Fruit fly (Drosophila melanogaster): ENCODE measurements around the gene CG13850.

CG13850 gene

DNA sequence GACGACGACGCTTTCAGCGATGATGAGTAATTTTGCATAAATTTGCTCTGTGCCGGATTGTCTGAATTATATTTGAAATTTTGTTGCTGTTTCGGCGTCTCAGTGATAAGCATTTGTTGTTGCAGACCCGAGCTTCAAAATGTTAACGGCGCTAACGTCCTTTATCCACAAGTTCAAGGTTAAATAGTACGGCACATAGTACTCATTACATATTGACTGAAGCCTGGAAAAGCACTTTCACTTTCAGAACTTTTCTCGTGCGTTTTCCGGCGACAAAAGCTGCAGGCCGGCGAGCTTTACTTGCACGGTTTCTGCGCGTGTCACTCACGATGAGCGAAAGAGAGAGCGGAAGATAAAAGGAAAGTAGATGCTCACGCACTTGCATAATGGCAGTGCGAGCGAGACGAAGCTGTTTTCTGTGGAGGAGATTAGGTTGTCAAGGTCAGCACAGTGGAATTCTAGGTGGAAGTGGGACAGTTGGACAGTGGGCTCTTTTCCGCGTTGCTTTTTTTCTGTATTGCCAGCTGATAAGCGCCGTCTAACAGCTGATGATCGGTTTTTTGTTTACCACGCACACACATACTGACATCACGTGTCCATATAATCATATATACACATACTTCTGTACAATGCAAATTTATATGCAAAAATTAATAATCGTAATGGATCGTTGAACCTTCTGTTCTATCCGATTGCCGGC is 42.5 kb downstream of the CG13850 start:
- no peak for TF ChIP-seq CG32264 (GFP tag; optimal IDR thresholded peaks at IDR 0.05)
- TF ChIP-seq dsf (GFP tag; optimal IDR thresholded peaks at IDR 0.05; ENCODE audit: borderline replicate concordance): no peak
- no peak for TF ChIP-seq HLH106 (tag; optimal IDR thresholded peaks at IDR 0.05)
- no peak for TF ChIP-seq sv (GFP tag; optimal IDR thresholded peaks at IDR 0.05)
- TF ChIP-seq sage (GFP tag; optimal IDR thresholded peaks at IDR 0.05): no peak
- no peak for TF ChIP-seq dmrt93B (GFP tag; optimal IDR thresholded peaks at IDR 0.05)
- TF ChIP-seq jim (GFP tag; optimal IDR thresholded peaks at IDR 0.05): no peak
- no peak for TF ChIP-seq Hnf4 (GFP tag; optimal IDR thresholded peaks at IDR 0.05)
- TF ChIP-seq fru (GFP tag; optimal IDR thresholded peaks at IDR 0.05): no peak
- TF ChIP-seq foxo (GFP tag; optimal IDR thresholded peaks at IDR 0.05): no peak
- no peak for TF ChIP-seq Jra (GFP tag; optimal IDR thresholded peaks at IDR 0.05)
- TF ChIP-seq h (GFP tag; optimal IDR thresholded peaks at IDR 0.05): no peak
- no peak for TF ChIP-seq Rel (GFP tag; optimal IDR thresholded peaks at IDR 0.05)
- TF ChIP-seq Rel (tag; optimal IDR thresholded peaks at IDR 0.05): no peak
- TF ChIP-seq usp (GFP tag; optimal IDR thresholded peaks at IDR 0.05): no peak

DNA sequence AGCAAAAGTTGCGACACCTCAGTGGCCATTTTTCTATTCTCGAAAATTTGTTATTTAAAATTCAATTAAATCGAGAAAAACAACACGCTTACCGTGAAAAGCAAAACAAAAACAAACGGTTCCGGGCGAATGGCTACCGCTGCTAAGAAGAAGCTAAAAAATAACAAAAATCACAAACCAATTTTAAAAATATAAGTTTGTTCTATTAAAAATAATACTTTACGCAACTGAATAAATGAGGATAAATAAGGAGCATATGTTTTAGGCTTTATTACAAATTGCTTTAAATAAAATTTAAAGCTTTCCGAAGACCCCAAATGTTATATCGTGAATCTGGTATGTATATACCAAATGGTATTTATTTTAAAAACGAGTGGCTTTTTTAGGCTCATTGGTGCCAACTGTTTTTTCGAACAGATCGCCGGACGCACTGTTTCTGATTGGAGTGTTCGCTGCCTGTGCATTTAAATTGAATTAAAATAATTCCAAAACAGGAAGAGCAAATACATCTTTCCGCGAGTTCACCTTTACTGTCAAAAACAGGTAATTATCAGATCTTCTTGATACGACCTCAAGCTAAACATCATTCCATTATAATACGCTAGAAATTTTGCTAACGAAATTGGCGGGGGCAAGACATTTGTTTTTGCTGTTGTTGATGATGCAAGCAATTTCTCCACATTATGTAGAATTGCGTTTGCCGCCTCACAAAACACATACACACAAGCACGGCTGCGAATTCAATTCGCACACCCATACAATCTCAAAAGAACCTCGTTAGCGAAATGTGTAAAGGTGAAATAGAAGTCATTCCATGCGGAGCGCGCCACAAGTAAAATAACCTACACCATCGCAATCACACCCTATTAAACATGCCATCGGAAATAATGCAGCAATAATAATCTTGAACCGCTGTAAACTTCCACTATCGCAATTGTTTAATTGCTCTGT is 43.3 kb downstream of the CG13850 start, which contains the start of the genes Polr3F and PyK:
TSS of gene Polr3F (minus strand) at position 248 of the 951 bp plus-strand sequence.
TSS of gene PyK (plus strand) at position 411 of the 951 bp plus-strand sequence.
- TF ChIP-seq sv (GFP tag; optimal IDR thresholded peaks at IDR 0.05) (peak; percentile 50), rgr (GFP tag; optimal IDR thresholded peaks at IDR 0.05) (peak; percentile 8), h (GFP tag; optimal IDR thresholded peaks at IDR 0.05) (peak; percentile 46), Abd-B (GFP tag; optimal IDR thresholded peaks at IDR 0.05) (no peak), CG9705 (GFP tag; optimal IDR thresholded peaks at IDR 0.05) (peak; percentile 12), HLH106 (tag; optimal IDR thresholded peaks at IDR 0.05) (peak; percentile 28), Hnf4 (GFP tag; optimal IDR thresholded peaks at IDR 0.05) (peak; percentile 37), dsf (GFP tag; optimal IDR thresholded peaks at IDR 0.05; ENCODE audit: borderline replicate concordance) (peak; percentile 53), ey (GFP tag; optimal IDR thresholded peaks at IDR 0.05) (peak; percentile 28), OdsH (GFP tag; optimal IDR thresholded peaks at IDR 0.05) (peak; percentile 14), Jra (GFP tag; optimal IDR thresholded peaks at IDR 0.05) (peak; percentile 19), Rel (GFP tag; optimal IDR thresholded peaks at IDR 0.05) (no peak), Rel (tag; optimal IDR thresholded peaks at IDR 0.05) (peak; percentile 10), Mio (GFP tag; optimal IDR thresholded peaks at IDR 0.05) (no peak), brk (GFP tag; optimal IDR thresholded peaks at IDR 0.05) (no peak), pan (optimal IDR thresholded peaks at IDR 0.05) (no peak), Hr78 (GFP tag; optimal IDR thresholded peaks at IDR 0.05) (no peak), Sp1 (GFP tag; optimal IDR thresholded peaks at IDR 0.05) (peak; percentile 31), Vsx2 (GFP tag; optimal IDR thresholded peaks at IDR 0.05; ENCODE audit: partially characterized antibody) (no peak), foxo (GFP tag; optimal IDR thresholded peaks at IDR 0.05) (peak in 1 of 2 experiments; percentile 42), Myc (optimal IDR thresholded peaks at IDR 0.05) (peak; percentile 0), woc (GFP tag; optimal IDR thresholded peaks at IDR 0.05) (no peak), Dif (GFP tag; optimal IDR thresholded peaks at IDR 0.05; ENCODE audit: partially characterized antibody) (no peak), Hr83 (GFP tag; optimal IDR thresholded peaks at IDR 0.05; ENCODE audit: poor library complexity, severe bottlenecking) (no peak), N (GFP tag; optimal IDR thresholded peaks at IDR 0.05) (no peak)

DNA sequence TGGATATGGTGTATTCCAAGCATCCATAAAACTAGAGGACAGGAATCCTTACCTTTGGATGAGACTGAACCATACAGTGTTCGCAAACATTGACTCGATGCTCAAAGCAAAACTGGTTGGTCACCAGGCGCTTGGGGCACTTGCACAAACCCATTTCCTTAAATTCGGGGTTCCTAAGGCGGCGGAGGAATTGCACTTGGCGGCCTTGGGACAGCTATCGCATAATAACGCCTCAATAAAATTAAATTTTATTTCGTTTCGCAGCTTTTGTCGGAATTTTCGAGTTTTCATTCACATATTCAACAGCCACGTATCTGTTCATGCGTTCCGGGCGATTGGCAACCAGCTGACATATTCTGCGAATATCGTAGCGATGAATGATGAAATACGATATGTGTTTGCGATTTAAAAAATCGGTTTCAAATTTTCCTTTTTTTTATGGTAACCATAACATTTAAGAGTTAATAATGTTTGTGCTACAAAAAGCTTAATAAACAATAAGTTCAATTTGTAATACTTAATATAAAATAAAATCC is 45.0 kb downstream of the CG13850 start, which contains the start of gene CG5382:
TSS of gene CG5382 (minus strand) at position 324 of the 536 bp plus-strand sequence.
- TF ChIP-seq Dif (GFP tag; optimal IDR thresholded peaks at IDR 0.05; ENCODE audit: partially characterized antibody) (peak; percentile 85), sage (GFP tag; optimal IDR thresholded peaks at IDR 0.05) (peak; percentile 39), Myc (optimal IDR thresholded peaks at IDR 0.05) (peak; percentile 48), CG9705 (GFP tag; optimal IDR thresholded peaks at IDR 0.05) (no peak), OdsH (GFP tag; optimal IDR thresholded peaks at IDR 0.05) (no peak), Abd-B (GFP tag; optimal IDR thresholded peaks at IDR 0.05) (no peak), GATAd (GFP tag; optimal IDR thresholded peaks at IDR 0.05) (no peak), foxo (GFP tag; optimal IDR thresholded peaks at IDR 0.05) (no peak), Jra (GFP tag; optimal IDR thresholded peaks at IDR 0.05) (no peak), pan (optimal IDR thresholded peaks at IDR 0.05) (no peak), Vsx2 (GFP tag; optimal IDR thresholded peaks at IDR 0.05; ENCODE audit: partially characterized antibody) (peak; percentile 97)

Measured in whole organism, wandering third instar larva.